Fruit fly (Drosophila melanogaster): ENCODE data around the gene puc.
"Not testable (repeated sequence)": the region's sequence is repeated elsewhere in the genome, so short reads cannot be mapped to it uniquely, and the experiment has no call there.

puc gene

DNA sequence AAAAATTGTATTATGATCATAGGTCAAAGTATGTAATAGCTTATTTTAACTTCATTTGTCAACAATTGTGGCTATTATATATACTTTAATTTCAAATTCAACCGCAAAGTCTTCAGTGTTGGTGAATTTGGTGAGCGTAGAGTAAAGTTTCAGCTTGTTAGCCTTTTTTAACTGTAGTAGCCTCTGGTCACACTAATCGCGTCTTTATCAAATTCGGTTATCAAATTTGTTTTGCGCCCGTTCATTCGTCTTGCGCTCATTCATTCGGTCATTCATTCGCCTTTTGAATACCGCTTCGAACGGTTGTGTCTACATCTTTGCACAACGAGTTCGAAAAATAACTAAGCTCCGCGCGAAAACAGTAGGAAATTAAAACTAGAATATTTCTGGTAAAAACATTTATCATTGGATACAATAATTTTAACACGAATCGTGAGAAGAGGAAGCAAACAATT, at the start of gene puc:
TSS of gene puc (plus strand) at position 245 of the 455 bp plus-strand sequence.
- TF ChIP-seq CG15710 (tag; optimal IDR thresholded peaks at IDR 0.05), result no peak
- TF ChIP-seq EcR (GFP tag; optimal IDR thresholded peaks at IDR 0.05), result peak; percentile 74
- TF ChIP-seq CG12605 (GFP tag; IDR thresholded peaks at IDR 0.05), result no peak
- TF ChIP-seq CG9948 (tag; optimal IDR thresholded peaks at IDR 0.05), result no peak
- TF ChIP-seq CG13204 (GFP tag; optimal IDR thresholded peaks at IDR 0.05), result no peak
- no peak for TF ChIP-seq rn (GFP tag; IDR thresholded peaks at IDR 0.05)
- no peak for TF ChIP-seq CG4496 (GFP tag; IDR thresholded peaks at IDR 0.05)
- TF ChIP-seq gl (tag; optimal IDR thresholded peaks at IDR 0.05), result no peak
- no peak for TF ChIP-seq CG17806 (tag; optimal IDR thresholded peaks at IDR 0.05)
- no peak for TF ChIP-seq CG8301 (tag; optimal IDR thresholded peaks at IDR 0.05)
- TF ChIP-seq fd96Ca (GFP tag; IDR thresholded peaks at IDR 0.05), result no peak
- no peak for TF ChIP-seq D1 (tag; optimal IDR thresholded peaks at IDR 0.05)
- TF ChIP-seq CG14655 (GFP tag; optimal IDR thresholded peaks at IDR 0.05), result no peak
- TF ChIP-seq CG10348 (GFP tag; IDR thresholded peaks at IDR 0.05), result no peak
- TF ChIP-seq CG8159 (tag; optimal IDR thresholded peaks at IDR 0.05), result no peak
- TF ChIP-seq Pif1B (GFP tag; optimal IDR thresholded peaks at IDR 0.05), result peak; percentile 48
- peak; percentile 14 for TF ChIP-seq Pif1A (GFP tag; optimal IDR thresholded peaks at IDR 0.05)
- peak; percentile 35 for TF ChIP-seq Snoo (tag; optimal IDR thresholded peaks at IDR 0.05)
- TF ChIP-seq CG34367 (tag; optimal IDR thresholded peaks at IDR 0.05), result no peak
- TF ChIP-seq CG32121 (GFP tag; IDR thresholded peaks at IDR 0.05), result no peak
- TF ChIP-seq Ets98B (GFP tag; IDR thresholded peaks at IDR 0.05), result no peak

DNA sequence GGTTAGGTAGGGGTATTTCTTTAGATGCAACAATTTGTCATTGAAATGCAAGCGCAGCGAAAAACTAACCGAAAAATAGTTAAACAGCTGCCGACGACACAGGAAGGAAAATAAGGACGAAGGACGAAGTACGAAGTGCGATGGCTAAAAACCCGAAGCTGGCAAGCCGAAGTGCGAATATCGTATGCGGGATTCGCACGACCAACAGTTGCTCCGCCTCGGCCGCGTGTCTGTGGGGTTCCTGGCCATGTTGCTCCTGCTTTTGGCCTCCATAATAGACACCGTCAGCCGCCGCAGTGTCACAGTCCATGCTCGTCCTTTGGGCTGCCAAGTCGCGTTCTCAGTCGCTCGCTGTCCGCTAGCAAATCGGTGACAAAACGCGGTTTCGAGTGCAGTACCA, 46.1 kb upstream of the puc start, which contains the start of gene mAChR-B:
TSS of gene mAChR-B (plus strand) at position 301 of the 400 bp plus-strand sequence.
- no peak for TF ChIP-seq EcR (GFP tag; optimal IDR thresholded peaks at IDR 0.05)
- TF ChIP-seq CG10348 (GFP tag; IDR thresholded peaks at IDR 0.05), result no peak
- no peak for TF ChIP-seq CG34367 (tag; optimal IDR thresholded peaks at IDR 0.05)
- TF ChIP-seq CG32121 (GFP tag; IDR thresholded peaks at IDR 0.05), result no peak
- no peak for TF ChIP-seq CG9948 (tag; optimal IDR thresholded peaks at IDR 0.05)
- TF ChIP-seq rn (GFP tag; IDR thresholded peaks at IDR 0.05), result no peak
- no peak for TF ChIP-seq CG17806 (tag; optimal IDR thresholded peaks at IDR 0.05)
- TF ChIP-seq Snoo (tag; optimal IDR thresholded peaks at IDR 0.05), result no peak
- TF ChIP-seq CG4496 (GFP tag; IDR thresholded peaks at IDR 0.05), result no peak
- no peak for TF ChIP-seq Pif1B (GFP tag; optimal IDR thresholded peaks at IDR 0.05)
- TF ChIP-seq fd96Ca (GFP tag; IDR thresholded peaks at IDR 0.05), result no peak

DNA sequence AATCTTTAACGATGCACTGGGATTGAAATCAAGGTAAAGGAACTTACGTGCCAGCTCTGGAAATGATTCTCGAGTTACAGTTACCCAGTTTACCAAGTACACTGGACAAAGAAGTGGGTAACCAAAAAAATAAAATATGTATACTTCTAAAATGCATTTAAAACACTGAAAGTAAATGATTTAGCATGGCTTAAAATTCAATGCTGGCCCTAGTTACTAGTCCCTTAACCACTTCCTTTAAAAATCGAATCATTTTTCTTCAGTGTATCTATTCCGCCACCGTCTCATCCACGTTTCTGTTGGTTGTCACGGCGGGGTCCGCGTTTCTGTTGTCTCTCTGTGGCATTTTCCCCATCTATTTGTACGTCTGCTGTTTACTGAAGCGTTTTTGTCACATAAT, 32.5 kb upstream of the puc start:
- TF ChIP-seq CG8301 (tag; optimal IDR thresholded peaks at IDR 0.05) (peak; percentile 6), D1 (tag; optimal IDR thresholded peaks at IDR 0.05) (no peak), CG12605 (GFP tag; IDR thresholded peaks at IDR 0.05) (no peak), CG32121 (GFP tag; IDR thresholded peaks at IDR 0.05) (no peak), EcR (GFP tag; optimal IDR thresholded peaks at IDR 0.05) (no peak), gl (tag; optimal IDR thresholded peaks at IDR 0.05) (no peak), CG17806 (tag; optimal IDR thresholded peaks at IDR 0.05) (peak; percentile 13), Pif1A (GFP tag; optimal IDR thresholded peaks at IDR 0.05) (peak; percentile 49), CG10348 (GFP tag; IDR thresholded peaks at IDR 0.05) (no peak), CG4496 (GFP tag; IDR thresholded peaks at IDR 0.05) (peak; percentile 47; the same call in 2 of the 3 replicates), CG9948 (tag; optimal IDR thresholded peaks at IDR 0.05) (peak; percentile 31), CG15710 (tag; optimal IDR thresholded peaks at IDR 0.05) (peak; percentile 3), CG13204 (GFP tag; optimal IDR thresholded peaks at IDR 0.05) (no peak), CG8159 (tag; optimal IDR thresholded peaks at IDR 0.05) (peak; percentile 23), CG34367 (tag; optimal IDR thresholded peaks at IDR 0.05) (no peak), rn (GFP tag; IDR thresholded peaks at IDR 0.05) (no peak), CG14655 (GFP tag; optimal IDR thresholded peaks at IDR 0.05) (peak; percentile 42), Snoo (tag; optimal IDR thresholded peaks at IDR 0.05) (no peak), Pif1B (GFP tag; optimal IDR thresholded peaks at IDR 0.05) (no peak), fd96Ca (GFP tag; IDR thresholded peaks at IDR 0.05) (0 out of 3 replicates have a peak, but pooled peaks have one; percentile 24), Ets98B (GFP tag; IDR thresholded peaks at IDR 0.05) (no peak)

dm6 chr3R:8086952-8087351, 18.2 kb upstream of the puc start, which contains the start of gene CG7910:
CG7910 (plus strand) TSS chr3R:8087252.
- TF ChIP-seq CG12605 (GFP tag; IDR thresholded peaks at IDR 0.05), result no peak
- no peak for TF ChIP-seq CG14655 (GFP tag; optimal IDR thresholded peaks at IDR 0.05)
- TF ChIP-seq gl (tag; optimal IDR thresholded peaks at IDR 0.05), result no peak
- TF ChIP-seq Ets98B (GFP tag; IDR thresholded peaks at IDR 0.05), result no peak
- no peak for TF ChIP-seq rn (GFP tag; IDR thresholded peaks at IDR 0.05)

DNA sequence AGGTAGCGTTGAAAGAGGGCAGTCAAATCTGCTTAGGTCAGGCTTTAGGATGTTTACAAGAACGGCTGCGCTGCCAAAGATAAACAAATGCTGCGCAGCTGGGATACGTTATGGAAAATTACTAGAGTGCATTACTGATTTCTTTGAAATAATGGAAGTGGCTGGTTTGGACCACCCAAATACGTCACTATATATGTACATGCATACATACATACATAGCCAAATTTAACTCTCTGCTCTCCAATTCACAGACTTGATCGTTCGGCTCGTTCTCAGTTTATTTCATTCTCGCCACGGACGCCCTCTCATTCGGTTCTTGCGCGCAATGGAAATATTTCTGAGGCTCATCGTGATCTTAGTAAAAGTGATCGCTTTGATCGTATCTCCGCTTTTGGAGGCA, 11.3 kb upstream of the puc start, which contains the start of gene CG7900:
TSS of gene CG7900 (plus strand) at position 301 of the 400 bp plus-strand sequence.
- TF ChIP-seq CG8301 (tag; optimal IDR thresholded peaks at IDR 0.05); CG10348 (GFP tag; IDR thresholded peaks at IDR 0.05); D1 (tag; optimal IDR thresholded peaks at IDR 0.05): not testable (repeated sequence)

DNA sequence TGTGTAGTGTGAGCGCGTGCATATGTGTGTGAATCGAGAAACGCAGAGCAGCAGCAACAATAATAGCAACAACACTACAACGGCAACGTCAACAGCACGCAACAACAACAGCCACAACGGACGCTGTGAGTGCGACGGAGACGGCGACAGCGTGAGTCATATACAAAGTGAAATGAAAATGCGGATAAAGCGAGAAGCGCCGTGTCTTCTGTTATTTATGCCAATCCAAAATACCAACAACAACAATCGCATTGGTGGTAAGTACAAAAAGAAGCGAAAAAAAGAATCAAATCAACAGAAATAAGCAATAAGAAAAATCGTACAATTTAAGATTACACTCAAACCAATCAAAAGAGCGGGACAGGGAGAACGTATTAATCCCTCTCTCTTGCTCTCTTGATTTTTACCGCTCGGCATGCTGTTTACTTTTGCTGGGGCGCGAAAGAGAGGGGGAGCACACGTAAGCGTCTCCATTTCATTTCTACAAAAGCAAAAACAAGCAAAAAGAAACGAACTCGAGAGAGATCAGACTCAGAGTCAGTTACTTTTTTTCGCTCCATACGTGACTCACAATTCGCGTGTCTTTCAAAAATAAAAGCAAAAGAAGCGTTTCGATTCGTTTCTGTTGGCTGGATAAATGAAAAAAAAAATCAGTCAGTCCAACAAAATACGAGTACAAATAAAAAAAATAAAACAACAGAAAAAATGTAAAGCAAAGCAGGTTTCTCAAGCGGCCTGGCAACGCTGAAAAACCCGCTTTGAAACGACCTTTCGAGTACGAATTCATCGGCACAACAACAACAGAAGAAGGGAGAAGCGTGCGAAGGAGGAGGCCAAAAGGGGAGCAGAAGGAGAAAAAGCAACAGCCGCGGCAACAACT, 947 bp downstream of the puc start:
- TF ChIP-seq Pif1A (GFP tag; optimal IDR thresholded peaks at IDR 0.05), result peak; percentile 98
- TF ChIP-seq CG9948 (tag; optimal IDR thresholded peaks at IDR 0.05), result peak; percentile 97
- TF ChIP-seq CG15710 (tag; optimal IDR thresholded peaks at IDR 0.05), result peak; percentile 98
- TF ChIP-seq CG34367 (tag; optimal IDR thresholded peaks at IDR 0.05), result peak; percentile 99
- no peak for TF ChIP-seq Ets98B (GFP tag; IDR thresholded peaks at IDR 0.05)
- peak; percentile 98 for TF ChIP-seq CG8159 (tag; optimal IDR thresholded peaks at IDR 0.05)
- TF ChIP-seq Pif1B (GFP tag; optimal IDR thresholded peaks at IDR 0.05), result peak; percentile 98
- peak; percentile 89 for TF ChIP-seq CG8301 (tag; optimal IDR thresholded peaks at IDR 0.05)
- peak; percentile 96 for TF ChIP-seq EcR (GFP tag; optimal IDR thresholded peaks at IDR 0.05)
- TF ChIP-seq CG14655 (GFP tag; optimal IDR thresholded peaks at IDR 0.05), result peak; percentile 91
- no peak for TF ChIP-seq CG32121 (GFP tag; IDR thresholded peaks at IDR 0.05)
- TF ChIP-seq fd96Ca (GFP tag; IDR thresholded peaks at IDR 0.05), result no peak
- peak; percentile 97 for TF ChIP-seq D1 (tag; optimal IDR thresholded peaks at IDR 0.05)
- TF ChIP-seq gl (tag; optimal IDR thresholded peaks at IDR 0.05), result peak; percentile 100
- no peak for TF ChIP-seq CG4496 (GFP tag; IDR thresholded peaks at IDR 0.05)
- TF ChIP-seq CG12605 (GFP tag; IDR thresholded peaks at IDR 0.05), result no peak
- TF ChIP-seq CG13204 (GFP tag; optimal IDR thresholded peaks at IDR 0.05), result peak; percentile 100
- TF ChIP-seq Snoo (tag; optimal IDR thresholded peaks at IDR 0.05), result peak; percentile 95
- peak; percentile 98 for TF ChIP-seq CG17806 (tag; optimal IDR thresholded peaks at IDR 0.05)
- TF ChIP-seq CG10348 (GFP tag; IDR thresholded peaks at IDR 0.05), result no peak
- TF ChIP-seq rn (GFP tag; IDR thresholded peaks at IDR 0.05), result no peak
